Worm (Caenorhabditis elegans) whole organism, mixed stage, embryonic: ENCODE results near the gene Y53G8AM.6.
A peak's percentile ranks its signal among the peaks of the same experiment; 100 is the strongest.

Experiments used
- M03D4.4 ChIP-seq: sonication (generic microtip); optimal IDR thresholded peaks from 2 replicates; lab custom pipeline; 2017; ENCODE audit warnings: mild to moderate bottlenecking, missing genetic modification characterization, missing compliant biosample characterization
- bed-3 ChIP-seq: fragments of 200-800 bp; sonication (Bioruptor generic); optimal IDR thresholded peaks from 3 replicates; lab custom pipeline; 2018; ENCODE audit warnings: mild to moderate bottlenecking, missing genetic modification characterization, moderate library complexity, missing compliant biosample characterization
- blmp-1 ChIP-seq: fragments of 150-350 bp; optimal IDR thresholded peaks from 2 replicates; lab custom pipeline; 2014; ENCODE audit warnings: missing biosample characterization, missing genetic modification characterization
- ceh-39 ChIP-seq: fragments of 150-350 bp; optimal IDR thresholded peaks from 2 replicates; lab custom pipeline; 2014; ENCODE audit warnings: missing biosample characterization, missing genetic modification characterization
- ceh-43 ChIP-seq: fragments of 200-800 bp; sonication (Bioruptor generic); optimal IDR thresholded peaks from 2 replicates; lab custom pipeline; 2018; ENCODE audit warnings: mild to moderate bottlenecking, missing genetic modification characterization, moderate library complexity, missing compliant biosample characterization
- ceh-83 ChIP-seq: fragments of 200-800 bp; sonication (Bioruptor generic); optimal IDR thresholded peaks from 2 replicates; lab custom pipeline; 2018; ENCODE audit warnings: mild to moderate bottlenecking, missing genetic modification characterization, missing compliant biosample characterization
- ces-1 ChIP-seq: fragments of 150-350 bp; optimal IDR thresholded peaks from 2 replicates; lab custom pipeline; 2014; ENCODE audit warnings: missing biosample characterization, missing genetic modification reagents, missing genetic modification characterization
- cnd-1 ChIP-seq: fragments of 200-800 bp; sonication (Bioruptor generic); optimal IDR thresholded peaks from 2 replicates; lab custom pipeline; 2018; ENCODE audit warnings: mild to moderate bottlenecking, missing genetic modification characterization, missing compliant biosample characterization
- drap-1 ChIP-seq: fragments of 200-800 bp; sonication (Bioruptor generic); optimal IDR thresholded peaks from 3 replicates; lab custom pipeline; 2018; ENCODE audit warnings: mild to moderate bottlenecking, missing genetic modification characterization, missing compliant biosample characterization
- elt-1 ChIP-seq: sonication (generic microtip); optimal IDR thresholded peaks from 2 replicates; lab custom pipeline; 2017; ENCODE audit warnings: missing genetic modification characterization, mild to moderate bottlenecking, missing compliant biosample characterization, antibody characterized with exemption, moderate library complexity, borderline replicate concordance; ENCODE audit not compliant: insufficient read depth
- ham-2 ChIP-seq: fragments of 200-800 bp; sonication (Bioruptor generic); optimal IDR thresholded peaks from 2 replicates; lab custom pipeline; 2018; ENCODE audit warnings: mild to moderate bottlenecking, missing genetic modification characterization, missing compliant biosample characterization
- hlh-1 ChIP-seq: fragments of 150-350 bp; optimal IDR thresholded peaks from 2 replicates; lab custom pipeline; 2014; ENCODE audit warnings: missing biosample characterization, missing genetic modification reagents, missing genetic modification characterization
- lin-13 ChIP-seq: fragments of 150-350 bp; optimal IDR thresholded peaks from 2 replicates; lab custom pipeline; 2014; ENCODE audit warnings: missing biosample characterization, missing genetic modification characterization
- lin-32 ChIP-seq: fragments of 200-800 bp; sonication (Bioruptor generic); optimal IDR thresholded peaks from 2 replicates; lab custom pipeline; 2018; ENCODE audit warnings: mild to moderate bottlenecking, missing genetic modification characterization, missing compliant biosample characterization
- lsy-2 ChIP-seq: fragments of 150-350 bp; optimal IDR thresholded peaks from 2 replicates; lab custom pipeline; 2014; ENCODE audit warnings: missing biosample characterization, missing genetic modification characterization
- mab-5 ChIP-seq: fragments of 150-350 bp; optimal IDR thresholded peaks from 2 replicates; lab custom pipeline; 2014; ENCODE audit warnings: missing biosample characterization, missing genetic modification characterization
- mls-2 ChIP-seq: sonication (generic microtip); optimal IDR thresholded peaks from 2 replicates; lab custom pipeline; 2016; ENCODE audit warnings: mild to moderate bottlenecking, missing genetic modification characterization, moderate library complexity, missing compliant biosample characterization
- nhr-12 ChIP-seq: fragments of 150-350 bp; optimal IDR thresholded peaks from 2 replicates; lab custom pipeline; 2014; ENCODE audit warnings: missing biosample characterization, missing genetic modification characterization
- nhr-2 ChIP-seq: fragments of 150-350 bp; optimal IDR thresholded peaks from 2 replicates; lab custom pipeline; 2014; ENCODE audit warnings: missing biosample characterization, missing genetic modification characterization
- nhr-237 ChIP-seq: fragments of 150-350 bp; optimal IDR thresholded peaks from 2 replicates; lab custom pipeline; 2014; ENCODE audit warnings: missing biosample characterization, missing genetic modification characterization
- nhr-76 ChIP-seq: sonication (generic microtip); optimal IDR thresholded peaks from 2 replicates; lab custom pipeline; 2017; ENCODE audit warnings: missing biosample characterization, missing genetic modification characterization
- pha-4 ChIP-seq: fragments of 150-350 bp; optimal IDR thresholded peaks from 2 replicates; lab custom pipeline; 2018; ENCODE audit warnings: missing biosample characterization, missing genetic modification reagents, missing genetic modification characterization
- sem-2 ChIP-seq: fragments of 200-800 bp; sonication (Bioruptor generic); optimal IDR thresholded peaks from 2 replicates; lab custom pipeline; 2018; ENCODE audit warnings: mild to moderate bottlenecking, missing genetic modification characterization, missing compliant biosample characterization
- snpc-4 ChIP-seq: fragments of 150-350 bp; optimal IDR thresholded peaks from 2 replicates; lab custom pipeline; 2014; ENCODE audit warnings: missing biosample characterization, missing genetic modification characterization
- sptf-1 ChIP-seq: sonication (generic microtip); optimal IDR thresholded peaks from 2 replicates; lab custom pipeline; 2017; ENCODE audit warnings: mild to moderate bottlenecking, missing genetic modification characterization, moderate library complexity, missing compliant biosample characterization
- tbx-8 ChIP-seq: fragments of 200-800 bp; sonication (Bioruptor generic); optimal IDR thresholded peaks from 2 replicates; lab custom pipeline; 2018; ENCODE audit warnings: mild to moderate bottlenecking, missing genetic modification characterization, moderate library complexity, missing compliant biosample characterization
- unc-120 ChIP-seq: sonication (generic microtip); optimal IDR thresholded peaks from 2 replicates; lab custom pipeline; 2017; ENCODE audit warnings: missing genetic modification characterization, missing compliant biosample characterization; ENCODE audit not compliant: poor library complexity, severe bottlenecking
- unc-39 ChIP-seq: fragments of 150-350 bp; optimal IDR thresholded peaks from 2 replicates; lab custom pipeline; 2014; ENCODE audit warnings: missing biosample characterization, missing genetic modification characterization
- unc-62 ChIP-seq: fragments of 150-350 bp; optimal IDR thresholded peaks from 2 replicates; lab custom pipeline; 2014; ENCODE audit warnings: missing biosample characterization, missing genetic modification reagents, missing genetic modification characterization
- zip-8 ChIP-seq: fragments of 150-350 bp; optimal IDR thresholded peaks from 2 replicates; lab custom pipeline; 2014; ENCODE audit warnings: missing biosample characterization, missing genetic modification characterization
- ztf-11 ChIP-seq: fragments of 150-350 bp; optimal IDR thresholded peaks from 2 replicates; lab custom pipeline; 2014; ENCODE audit warnings: missing biosample characterization, missing genetic modification characterization

Gene Y53G8AM.6

DNA sequence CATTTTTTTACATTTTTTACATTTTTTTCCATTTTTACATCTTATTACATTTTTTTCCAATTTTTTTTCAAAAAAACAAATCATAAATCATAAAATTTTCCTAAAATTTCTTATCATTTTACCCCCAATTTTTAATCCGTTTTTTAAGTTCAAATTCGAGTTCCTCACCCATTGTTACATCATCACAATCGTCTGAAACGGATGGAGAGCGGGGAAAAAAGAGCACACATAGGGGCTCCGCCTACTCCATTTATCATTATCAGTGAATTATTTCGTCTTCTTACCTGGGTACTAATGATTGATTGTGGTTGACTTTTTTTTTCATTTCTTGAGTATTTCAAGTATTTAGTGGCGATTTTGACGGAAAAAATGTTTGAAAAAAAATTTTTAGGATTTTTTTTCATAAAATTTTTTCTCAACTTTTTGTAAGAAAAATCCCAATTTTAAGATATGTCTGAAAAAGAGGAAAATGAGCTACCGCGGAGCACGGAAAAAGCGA lies 22.3 kb upstream of the Y53G8AM.6 start, which contains the start of gene mfsd-8:
TSS of gene mfsd-8 (plus strand) at position 449 of the 499 bp plus-strand sequence.
- TF ChIP-seq elt-1 (tag; lab: Kevin White, UChicago) = no peak
- no peak for TF ChIP-seq pha-4
- TF ChIP-seq unc-62 (GFP tag; lab: Kevin White, UChicago) = no peak
- no peak for TF ChIP-seq ces-1 (GFP tag; lab: Kevin White, UChicago)
- TF ChIP-seq ztf-11 (tag; lab: Kevin White, UChicago) = no peak
- no peak for TF ChIP-seq drap-1
- TF ChIP-seq zip-8 = no peak
- TF ChIP-seq blmp-1 (tag; lab: Kevin White, UChicago) = no peak
- TF ChIP-seq unc-39 (tag; lab: Kevin White, UChicago) = no peak
- TF ChIP-seq lin-13 (tag; lab: Kevin White, UChicago) = no peak

ce11 chrIII:3279304-3279703 lies 19.7 kb upstream of the Y53G8AM.6 start:
- TF ChIP-seq M03D4.4 (tag; lab: Kevin White, UChicago) (peak; percentile 33), bed-3 (GFP tag; lab: Kevin White, UChicago) (no peak), sptf-1 (peak; percentile 44), ces-1 (GFP tag; lab: Kevin White, UChicago) (peak; percentile 83), nhr-237 (tag; lab: Kevin White, UChicago) (peak; percentile 64), nhr-2 (tag; lab: Kevin White, UChicago) (peak; percentile 60), lsy-2 (peak; percentile 73), nhr-76 (tag; lab: Kevin White, UChicago) (no peak), unc-62 (GFP tag; lab: Kevin White, UChicago) (peak; percentile 72), mab-5 (tag; lab: Kevin White, UChicago) (peak; percentile 69), lin-13 (tag; lab: Kevin White, UChicago) (no peak), ceh-39 (tag; lab: Kevin White, UChicago) (peak; percentile 26), pha-4 (peak; percentile 84), sem-2 (GFP tag; lab: Kevin White, UChicago) (no peak), lin-32 (no peak), nhr-12 (tag; lab: Kevin White, UChicago) (no peak), ceh-43 (GFP tag; lab: Kevin White, UChicago) (no peak)

- no peak for TF ChIP-seq pha-4
Measured at ce11 chrIII:3278610-3279009, 19.0 kb upstream of the Y53G8AM.6 start, which contains the start of gene Y53G8AM.8. Y53G8AM.8 (minus strand) TSS chrIII:3278710.

- peak; percentile 89 for TF ChIP-seq ces-1 (GFP tag; lab: Kevin White, UChicago)
- TF ChIP-seq ceh-43 (GFP tag; lab: Kevin White, UChicago) = no peak
- TF ChIP-seq unc-62 (GFP tag; lab: Kevin White, UChicago) = peak; percentile 65
- no peak for TF ChIP-seq nhr-237 (tag; lab: Kevin White, UChicago)
- no peak for TF ChIP-seq sptf-1
- no peak for TF ChIP-seq cnd-1 (tag; lab: Kevin White, UChicago)
- no peak for TF ChIP-seq drap-1
- peak; percentile 37 for TF ChIP-seq unc-120 (tag; lab: Kevin White, UChicago)
- no peak for TF ChIP-seq sem-2 (GFP tag; lab: Kevin White, UChicago)
- no peak for TF ChIP-seq nhr-2 (tag; lab: Kevin White, UChicago)
- TF ChIP-seq blmp-1 (tag; lab: Kevin White, UChicago) = no peak
- no peak for TF ChIP-seq nhr-12 (tag; lab: Kevin White, UChicago)
- no peak for TF ChIP-seq lin-13 (tag; lab: Kevin White, UChicago)
- TF ChIP-seq elt-1 (tag; lab: Kevin White, UChicago) = no peak
- no peak for TF ChIP-seq lin-32
- TF ChIP-seq mls-2 (tag; lab: Kevin White, UChicago) = peak; percentile 2
- no peak for TF ChIP-seq snpc-4 (tag; lab: Kevin White, UChicago)
- TF ChIP-seq lsy-2 = no peak
- TF ChIP-seq pha-4 = no peak
- TF ChIP-seq tbx-8 (GFP tag; lab: Kevin White, UChicago) = no peak
Measured at ce11 chrIII:3273141-3273540, 13.6 kb upstream of the Y53G8AM.6 start.

DNA sequence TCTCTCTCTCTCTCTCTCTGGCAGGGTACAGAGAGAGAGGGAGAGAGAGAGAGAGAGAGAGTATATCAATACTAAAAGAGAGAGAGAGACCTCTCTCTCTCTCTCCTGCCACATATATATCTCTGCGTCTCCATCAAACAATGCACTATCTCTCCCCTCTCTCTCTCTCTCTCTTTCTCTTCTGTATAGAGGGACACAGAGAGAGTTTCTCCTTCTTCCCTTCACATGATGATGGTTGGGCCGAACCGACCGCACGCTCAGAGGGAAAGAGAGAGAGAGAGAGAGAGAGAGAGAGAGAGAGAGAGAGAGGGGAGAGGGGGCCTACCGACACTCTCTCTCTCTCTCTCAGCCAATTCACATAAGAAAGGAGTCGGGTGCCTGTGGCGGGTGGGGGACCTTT lies 12.1 kb upstream of the Y53G8AM.6 start:
- no peak for TF ChIP-seq zip-8
- TF ChIP-seq lsy-2 = peak; percentile 63
- TF ChIP-seq cnd-1 (tag; lab: Kevin White, UChicago) = peak; percentile 37
- peak; percentile 55 for TF ChIP-seq ces-1 (GFP tag; lab: Kevin White, UChicago)
- peak; percentile 66 for TF ChIP-seq unc-120 (tag; lab: Kevin White, UChicago)
- peak; percentile 30 for TF ChIP-seq M03D4.4 (tag; lab: Kevin White, UChicago)
- TF ChIP-seq ztf-11 (tag; lab: Kevin White, UChicago) = no peak
- peak; percentile 66 for TF ChIP-seq sptf-1
- TF ChIP-seq ceh-83 (GFP tag; lab: Kevin White, UChicago) = peak; percentile 68
- no peak for TF ChIP-seq sem-2 (GFP tag; lab: Kevin White, UChicago)
- TF ChIP-seq unc-62 (GFP tag; lab: Kevin White, UChicago) = peak; percentile 93
- TF ChIP-seq ham-2 (GFP tag; lab: Kevin White, UChicago) = no peak
- peak; percentile 52 for TF ChIP-seq nhr-237 (tag; lab: Kevin White, UChicago)
- TF ChIP-seq hlh-1 = no peak
- TF ChIP-seq blmp-1 (tag; lab: Kevin White, UChicago) = no peak
- peak; percentile 46 for TF ChIP-seq tbx-8 (GFP tag; lab: Kevin White, UChicago)
